Worm (Caenorhabditis elegans): Measurements from ENCODE around the gene Y7A5A.6.

DNA sequence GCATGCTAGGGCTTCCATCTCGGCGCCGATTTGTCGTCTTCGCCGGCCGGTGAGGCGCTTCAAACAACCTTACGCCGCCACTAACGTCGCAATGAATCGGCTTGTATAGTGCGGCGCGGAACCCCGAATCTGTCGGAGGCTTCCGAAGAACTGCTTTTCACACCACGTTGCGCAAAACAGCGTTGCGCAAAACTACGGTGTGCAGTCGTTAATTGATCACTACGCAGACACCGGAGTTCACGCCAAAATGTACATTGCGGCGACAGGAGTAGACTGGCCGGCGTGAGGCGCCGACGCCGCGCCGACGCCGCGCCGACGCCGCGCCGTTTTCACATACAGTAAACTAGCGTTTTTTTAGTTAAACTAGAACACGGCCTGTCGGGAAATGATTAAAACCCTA, 2.3 kb upstream of the Y7A5A.6 start:
- TF ChIP-seq ama-1 (optimal IDR thresholded peaks at IDR 0.05) = no peak
- no peak for TF ChIP-seq hmbx-1 (tag; optimal IDR thresholded peaks at IDR 0.05)

Measured in whole organism, early embryonic.